Fruit fly (Drosophila melanogaster): ENCODE results near the gene Dmtn.

DNA sequence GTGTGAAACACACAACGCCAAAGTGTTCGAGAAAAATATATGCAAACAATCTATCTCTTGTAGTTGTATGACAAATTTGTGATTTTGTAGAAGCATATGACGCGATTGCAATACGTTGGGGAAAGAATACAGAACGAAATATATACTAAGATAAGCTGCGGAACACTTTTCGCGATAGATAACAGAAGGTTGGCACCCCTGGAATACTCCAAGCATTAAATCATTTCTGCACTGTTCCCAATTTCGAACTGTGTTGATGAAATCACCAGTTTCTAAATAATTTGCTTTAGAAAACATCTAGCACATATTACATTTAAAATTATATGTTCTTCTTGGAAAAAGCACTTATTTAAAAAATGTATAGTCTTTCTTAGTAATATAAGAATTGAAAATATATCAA lies 51.3 kb downstream of the Dmtn start:
- TF ChIP-seq CG8632 (GFP tag; optimal IDR thresholded peaks at IDR 0.05), result no peak
- no peak for TF ChIP-seq CG10669 (GFP tag; optimal IDR thresholded peaks at IDR 0.05)
- TF ChIP-seq CG6808 (GFP tag; optimal IDR thresholded peaks at IDR 0.05), result no peak
- no peak for TF ChIP-seq lz (GFP tag; optimal IDR thresholded peaks at IDR 0.05)
- TF ChIP-seq achi (GFP tag; optimal IDR thresholded peaks at IDR 0.05), result no peak

All from whole organism, prepupa.